Fruit fly (Drosophila melanogaster) whole organism, wandering third instar larva: Measurements from ENCODE around the gene CG4511.

Experiments
- Abd-B ChIP-seq: fragments of >200 bp; optimal IDR thresholded peaks from 2 replicates; lab custom pipeline; 2017; ENCODE audit warnings: missing biosample characterization, missing genetic modification characterization
- CrebA ChIP-seq: fragments of 200-800 bp; sonication (Bioruptor generic); optimal IDR thresholded peaks from 2 replicates; lab custom pipeline; 2016; ENCODE audit warnings: missing biosample characterization, mild to moderate bottlenecking, missing genetic modification characterization, borderline replicate concordance
- Dfd ChIP-seq: fragments of >200 bp; optimal IDR thresholded peaks from 2 replicates; lab custom pipeline; 2017; ENCODE audit warnings: missing biosample characterization, missing genetic modification characterization
- Dif ChIP-seq: fragments of 200-275, 200-300 bp; sonication (Bioruptor generic); optimal IDR thresholded peaks from 2 replicates; lab custom pipeline; 2018; ENCODE audit warnings: missing biosample characterization, missing genetic modification characterization; ENCODE audit not compliant: partially characterized antibody
- HLH106 ChIP-seq: fragments of 200-800 bp; optimal IDR thresholded peaks from 3 replicates; lab custom pipeline; 2019; ENCODE audit warnings: missing biosample characterization, mild to moderate bottlenecking, missing genetic modification characterization, moderate library complexity
- Hnf4 ChIP-seq: fragments of 200-800 bp; sonication (Bioruptor generic); optimal IDR thresholded peaks from 2 replicates; lab custom pipeline; 2016; ENCODE audit warnings: missing biosample characterization, mild to moderate bottlenecking, missing genetic modification characterization
- Hr83 ChIP-seq: fragments of 200-300 bp; sonication (Bioruptor generic); optimal IDR thresholded peaks from 2 replicates; lab custom pipeline; 2016; ENCODE audit warnings: missing biosample characterization, mild to moderate bottlenecking, missing genetic modification characterization, moderate library complexity; ENCODE audit not compliant: poor library complexity, severe bottlenecking
- Mio ChIP-seq: sonication (Bioruptor generic); optimal IDR thresholded peaks from 2 replicates; lab custom pipeline; 2016; ENCODE audit warnings: missing biosample characterization, missing genetic modification characterization
- Myc ChIP-seq: fragments of >200 bp; optimal IDR thresholded peaks from 2 replicates; lab custom pipeline; 2017
- N ChIP-seq: fragments of >200 bp; optimal IDR thresholded peaks from 2 replicates; lab custom pipeline; 2018; ENCODE audit warnings: missing biosample characterization, missing external identifiers, missing genetic modification characterization
- OdsH ChIP-seq: fragments of 200-800 bp; sonication (Bioruptor generic); optimal IDR thresholded peaks from 2 replicates; lab custom pipeline; 2016; ENCODE audit warnings: missing biosample characterization, mild to moderate bottlenecking, missing genetic modification characterization
- Rel ChIP-seq, 2 experiments: fragments of 200-800 bp; sonication (Bioruptor generic) in 1 of 2; optimal IDR thresholded peaks; 2 replicates in 1 of 2; 3 replicates in 1 of 2; lab custom pipeline; 2016 to 2019; ENCODE audit warnings: mild to moderate bottlenecking in 2 of 2, missing biosample characterization in 2 of 2, missing genetic modification characterization in 2 of 2, moderate library complexity in 1 of 2
- Sp1 ChIP-seq: fragments of 200-800 bp; sonication (Bioruptor generic); optimal IDR thresholded peaks from 3 replicates; lab custom pipeline; 2019; ENCODE audit warnings: missing biosample characterization, mild to moderate bottlenecking, missing genetic modification characterization, moderate library complexity
- Vsx2 ChIP-seq: fragments of 200-300, 225-300 bp; sonication (Bioruptor generic); optimal IDR thresholded peaks from 2 replicates; lab custom pipeline; 2018; ENCODE audit warnings: missing biosample characterization, missing genetic modification characterization; ENCODE audit not compliant: partially characterized antibody
- br ChIP-seq: fragments of 200-800 bp; sonication (Bioruptor generic); optimal IDR thresholded peaks from 2 replicates; lab custom pipeline; 2016; ENCODE audit warnings: missing biosample characterization, missing genetic modification characterization
- brk ChIP-seq: fragments of 200-800 bp; sonication (Bioruptor generic); optimal IDR thresholded peaks from 2 replicates; lab custom pipeline; 2016; ENCODE audit warnings: missing biosample characterization, mild to moderate bottlenecking, missing genetic modification characterization
- dl ChIP-seq, 2 experiments: fragments of 175-275, 200-275 bp in 1 of 2; fragments of 200-275 bp in 1 of 2; sonication (Bioruptor generic); optimal IDR thresholded peaks; lab custom pipeline; 2018; ENCODE audit warnings: mild to moderate bottlenecking in 2 of 2, missing biosample characterization in 2 of 2, missing genetic modification characterization in 2 of 2, moderate library complexity in 2 of 2; ENCODE audit not compliant: partially characterized antibody in 2 of 2, insufficient read depth in 1 of 2
- dmrt93B ChIP-seq: fragments of 200-800 bp; sonication (Bioruptor generic); optimal IDR thresholded peaks from 2 replicates; lab custom pipeline; 2018; ENCODE audit warnings: missing biosample characterization, mild to moderate bottlenecking, missing genetic modification characterization
- dsf ChIP-seq: sonication (Bioruptor generic); optimal IDR thresholded peaks from 2 replicates; lab custom pipeline; 2016; ENCODE audit warnings: missing biosample characterization, missing genetic modification characterization, borderline replicate concordance
- ey ChIP-seq: fragments of 200-800 bp; sonication (Bioruptor generic); optimal IDR thresholded peaks from 2 replicates; lab custom pipeline; 2016; ENCODE audit warnings: missing biosample characterization, missing genetic modification characterization
- foxo ChIP-seq, 2 experiments: fragments of 200-800 bp; sonication (Bioruptor generic); optimal IDR thresholded peaks; 2 replicates in 1 of 2; 3 replicates in 1 of 2; lab custom pipeline; 2016 to 2017; ENCODE audit warnings: missing biosample characterization in 2 of 2, missing genetic modification characterization in 2 of 2
- fru ChIP-seq: fragments of 200-800 bp; sonication (Bioruptor generic); optimal IDR thresholded peaks from 3 replicates; lab custom pipeline; 2016; ENCODE audit warnings: missing biosample characterization, mild to moderate bottlenecking, missing genetic modification characterization
- h ChIP-seq: fragments of 200-800 bp; sonication (Bioruptor generic); optimal IDR thresholded peaks from 3 replicates; lab custom pipeline; 2016; ENCODE audit warnings: missing biosample characterization, mild to moderate bottlenecking, missing genetic modification characterization
- jim ChIP-seq: fragments of 175-275, 200-325 bp; sonication (Bioruptor generic); optimal IDR thresholded peaks from 2 replicates; lab custom pipeline; 2016; ENCODE audit warnings: missing biosample characterization, mild to moderate bottlenecking, missing genetic modification characterization
- lola ChIP-seq: fragments of >200 bp; optimal IDR thresholded peaks from 2 replicates; lab custom pipeline; 2017; ENCODE audit warnings: missing biosample characterization, missing genetic modification characterization
- pan ChIP-seq: fragments of >200 bp; optimal IDR thresholded peaks from 2 replicates; lab custom pipeline; 2017
- rgr ChIP-seq: fragments of 200-800 bp; sonication (Bioruptor generic); optimal IDR thresholded peaks from 3 replicates; lab custom pipeline; 2016; ENCODE audit warnings: missing biosample characterization, mild to moderate bottlenecking, missing genetic modification characterization
- sage ChIP-seq: fragments of 200-800 bp; sonication (Bioruptor generic); optimal IDR thresholded peaks from 2 replicates; lab custom pipeline; 2016; ENCODE audit warnings: missing biosample characterization, mild to moderate bottlenecking, missing genetic modification characterization
- sv ChIP-seq: fragments of 200-800 bp; sonication (Bioruptor generic); optimal IDR thresholded peaks from 3 replicates; lab custom pipeline; 2016; ENCODE audit warnings: missing biosample characterization, missing genetic modification characterization
- tai ChIP-seq: sonication (Bioruptor generic); optimal IDR thresholded peaks from 2 replicates; lab custom pipeline; 2016; ENCODE audit warnings: missing biosample characterization, missing genetic modification characterization
- woc ChIP-seq: sonication (Bioruptor generic); optimal IDR thresholded peaks from 2 replicates; lab custom pipeline; 2016; ENCODE audit warnings: missing biosample characterization, mild to moderate bottlenecking, missing genetic modification characterization

CG4511 gene

dm6 chr3R:10850636-10851035, 3.7 kb upstream of the CG4511 start:
- TF ChIP-seq jim (GFP tag; lab: Kevin White, UChicago), result no peak
- no peak for TF ChIP-seq Dif (GFP tag; lab: Kevin White, UChicago)
- TF ChIP-seq Myc (lab: Kevin White, UChicago), result no peak
- no peak for TF ChIP-seq brk (GFP tag; lab: Kevin White, UChicago)
- no peak for TF ChIP-seq Sp1 (GFP tag; lab: Kevin White, UChicago)
- no peak for TF ChIP-seq dsf (GFP tag; lab: Kevin White, UChicago)
- TF ChIP-seq rgr (GFP tag; lab: Kevin White, UChicago), result no peak
- TF ChIP-seq Abd-B (GFP tag; lab: Kevin White, UChicago), result no peak

- TF ChIP-seq foxo (GFP tag; optimal IDR thresholded peaks at IDR 0.05; lab: Kevin White, UChicago) (no peak), Myc (lab: Kevin White, UChicago) (peak; percentile 67), brk (GFP tag; lab: Kevin White, UChicago) (no peak), HLH106 (tag; lab: Kevin White, UChicago) (no peak), ey (GFP tag; lab: Kevin White, UChicago) (no peak), br (GFP tag; lab: Kevin White, UChicago) (no peak), fru (GFP tag; lab: Kevin White, UChicago) (no peak), Dif (GFP tag; lab: Kevin White, UChicago) (peak; percentile 44), Vsx2 (GFP tag; lab: Kevin White, UChicago) (peak; percentile 64), h (GFP tag; lab: Kevin White, UChicago) (no peak)
Measured at dm6 chr3R:10852232-10852774, 2.0 kb upstream of the CG4511 start, which contains the start of gene CG4565. CG4565 (plus strand) TSS chr3R:10852724.

dm6 chr3R:10856618-10857017, 2.3 kb downstream of the CG4511 start, which contains the start of gene CG4570:
CG4570 (plus strand) TSS chr3R:10856807.
- TF ChIP-seq h (GFP tag; lab: Kevin White, UChicago), result no peak
- TF ChIP-seq Sp1 (GFP tag; lab: Kevin White, UChicago), result no peak
- TF ChIP-seq Abd-B (GFP tag; lab: Kevin White, UChicago), result no peak
- TF ChIP-seq Dfd, result no peak
- no peak for TF ChIP-seq Rel (GFP tag; optimal IDR thresholded peaks at IDR 0.05; lab: Kevin White, UChicago)
- TF ChIP-seq Rel (tag; optimal IDR thresholded peaks at IDR 0.05; lab: Kevin White, UChicago), result no peak
- TF ChIP-seq Hnf4, result no peak
- no peak for TF ChIP-seq Hr83
- no peak for TF ChIP-seq dsf (GFP tag; lab: Kevin White, UChicago)
- TF ChIP-seq N (GFP tag; lab: Kevin White, UChicago), result no peak
- no peak for TF ChIP-seq Myc (lab: Kevin White, UChicago)
- no peak for TF ChIP-seq lola (GFP tag; lab: Kevin White, UChicago)
- no peak for TF ChIP-seq pan (lab: Kevin White, UChicago)
- no peak for TF ChIP-seq foxo (GFP tag; optimal IDR thresholded peaks at IDR 0.05; lab: Kevin White, UChicago)
- TF ChIP-seq Mio (GFP tag; lab: Kevin White, UChicago), result no peak
- no peak for TF ChIP-seq woc
- no peak for TF ChIP-seq Dif (GFP tag; lab: Kevin White, UChicago)
- TF ChIP-seq, all 38 proteins: peak for 0

dm6 chr3R:10859713-10860112, 5.4 kb downstream of the CG4511 start, which contains the start of gene CG14694:
CG14694 (minus strand) TSS chr3R:10859813.
- no peak for TF ChIP-seq Rel (GFP tag; optimal IDR thresholded peaks at IDR 0.05; lab: Kevin White, UChicago)
- no peak for TF ChIP-seq Rel (tag; optimal IDR thresholded peaks at IDR 0.05; lab: Kevin White, UChicago)
- TF ChIP-seq foxo (GFP tag; optimal IDR thresholded peaks at IDR 0.05; lab: Kevin White, UChicago), result no peak
- no peak for TF ChIP-seq dsf (GFP tag; lab: Kevin White, UChicago)
- no peak for TF ChIP-seq Dfd
- TF ChIP-seq br (GFP tag; lab: Kevin White, UChicago), result no peak

- TF ChIP-seq tai (GFP tag; lab: Kevin White, UChicago), result no peak
- TF ChIP-seq Abd-B (GFP tag; lab: Kevin White, UChicago), result no peak
- TF ChIP-seq Hnf4, result no peak
- no peak for TF ChIP-seq dmrt93B
- no peak for TF ChIP-seq pan (lab: Kevin White, UChicago)
- no peak for TF ChIP-seq CrebA (GFP tag; lab: Kevin White, UChicago)
- TF ChIP-seq Hr83, result no peak
- no peak for TF ChIP-seq Rel (GFP tag; optimal IDR thresholded peaks at IDR 0.05; lab: Kevin White, UChicago)
- TF ChIP-seq Rel (tag; optimal IDR thresholded peaks at IDR 0.05; lab: Kevin White, UChicago), result peak; percentile 27
- peak; percentile 32 for TF ChIP-seq h (GFP tag; lab: Kevin White, UChicago)
- TF ChIP-seq sv (GFP tag; lab: Kevin White, UChicago), result no peak
- TF ChIP-seq Mio (GFP tag; lab: Kevin White, UChicago), result no peak
- peak; percentile 39 for TF ChIP-seq Myc (lab: Kevin White, UChicago)
- TF ChIP-seq OdsH (GFP tag; lab: Kevin White, UChicago), result peak; percentile 2
- TF ChIP-seq ey (GFP tag; lab: Kevin White, UChicago), result peak; percentile 2
- TF ChIP-seq br (GFP tag; lab: Kevin White, UChicago), result peak; percentile 38
- TF ChIP-seq N (GFP tag; lab: Kevin White, UChicago), result no peak
- TF ChIP-seq sage (GFP tag; lab: Kevin White, UChicago), result no peak
- TF ChIP-seq HLH106 (tag; lab: Kevin White, UChicago), result peak; percentile 13
- no peak for TF ChIP-seq rgr (GFP tag; lab: Kevin White, UChicago)
- TF ChIP-seq dl (GFP tag; optimal IDR thresholded peaks at IDR 0.05; lab: Kevin White, UChicago; ENCODE audit: insufficient read depth in 1 of 2, partially characterized antibody in 2 of 2), result no peak
- TF ChIP-seq foxo (GFP tag; optimal IDR thresholded peaks at IDR 0.05; lab: Kevin White, UChicago), result peak in 1 of 2 experiments; percentile 41
- TF ChIP-seq brk (GFP tag; lab: Kevin White, UChicago), result no peak
- no peak for TF ChIP-seq jim (GFP tag; lab: Kevin White, UChicago)
- no peak for TF ChIP-seq Dfd
Measured at dm6 chr3R:10862773-10863445, 8.6 kb downstream of the CG4511 start, which contains the start of gene CG6574. CG6574 (minus strand) TSS chr3R:10862988.
